Fruit fly (Drosophila melanogaster): ENCODE measurements around the gene CG42788.
A peak's percentile ranks its signal among the peaks of the same experiment; 100 is the strongest.

The CG42788 gene

dm6 chr3R:15146408-15147037 lies 14.8 kb upstream of the CG42788 start (continued):
- TF ChIP-seq NC2β (GFP tag; optimal IDR thresholded peaks at IDR 0.05) (no peak), CG3065 (GFP tag; optimal IDR thresholded peaks at IDR 0.05) (no peak), CG11085 (GFP tag; IDR thresholded peaks at IDR 0.05) (no peak), CG10979 (tag; optimal IDR thresholded peaks at IDR 0.05) (peak; percentile 85), eyg (GFP tag; optimal IDR thresholded peaks at IDR 0.05) (no peak), bowl (GFP tag; IDR thresholded peaks at IDR 0.05) (no peak), sens (GFP tag) (peak; percentile 49), CG17186 (GFP tag; optimal IDR thresholded peaks at IDR 0.05) (no peak), Vsx1 (GFP tag; optimal IDR thresholded peaks at IDR 0.05) (no peak), CG8944 (GFP tag; optimal IDR thresholded peaks at IDR 0.05) (no peak), Nf-YA (GFP tag; IDR thresholded peaks at IDR 0.05) (no peak), CG10321 (GFP tag; IDR thresholded peaks at IDR 0.05) (peak; percentile 42), E2f1 (GFP tag; IDR thresholded peaks at IDR 0.05) (no peak), ems (GFP tag; optimal IDR thresholded peaks at IDR 0.05) (no peak), chif (GFP tag; optimal IDR thresholded peaks at IDR 0.05) (no peak), Hand (GFP tag; optimal IDR thresholded peaks at IDR 0.05) (no peak), bigmax (GFP tag; optimal IDR thresholded peaks at IDR 0.05) (no peak), CG17802 (tag; optimal IDR thresholded peaks at IDR 0.05) (no peak), Hey (tag; optimal IDR thresholded peaks at IDR 0.05) (no peak), dan (GFP tag; IDR thresholded peaks at IDR 0.05) (no peak), Awh (GFP tag; IDR thresholded peaks at IDR 0.05) (no peak), NFAT (GFP tag; IDR thresholded peaks at IDR 0.05) (no peak), CG10565 (GFP tag; optimal IDR thresholded peaks at IDR 0.05) (no peak), CG18764 (GFP tag; optimal IDR thresholded peaks at IDR 0.05) (no peak), CG2199 (GFP tag; IDR thresholded peaks at IDR 0.05) (no peak), cg (GFP tag; optimal IDR thresholded peaks at IDR 0.05) (peak; percentile 80), z (GFP tag; IDR thresholded peaks at IDR 0.05) (peak; percentile 49; the same call in 1 of the 3 replicates), Pdp1 (GFP tag; optimal IDR thresholded peaks at IDR 0.05) (peak in 1 of 2 experiments; percentile 19), en (GFP tag; optimal IDR thresholded peaks at IDR 0.05) (no peak), pita (GFP tag; optimal IDR thresholded peaks at IDR 0.05) (no peak), dpn (GFP tag; optimal IDR thresholded peaks at IDR 0.05) (no peak), CG5953 (GFP tag; IDR thresholded peaks at IDR 0.05) (no peak), nmo (GFP tag; optimal IDR thresholded peaks at IDR 0.05) (no peak), sd (tag; optimal IDR thresholded peaks at IDR 0.05) (no peak), CG4360 (GFP tag; IDR thresholded peaks at IDR 0.05) (peak; percentile 99), CG6683 (GFP tag; optimal IDR thresholded peaks at IDR 0.05) (no peak), scrt (GFP tag; optimal IDR thresholded peaks at IDR 0.05) (no peak), CG16813 (GFP tag; IDR thresholded peaks at IDR 0.05; ENCODE audit: partially characterized antibody) (no peak), pan (optimal IDR thresholded peaks at IDR 0.05) (no peak), pan (GFP tag; optimal IDR thresholded peaks at IDR 0.05 in 1 of 2, IDR thresholded peaks at IDR 0.05 in 1 of 2) (no peak), CG11696 (GFP tag; IDR thresholded peaks at IDR 0.05) (0 out of 2 replicates have a peak, but pooled peaks have one; percentile 11), Sry-δ (GFP tag; optimal IDR thresholded peaks at IDR 0.05) (no peak), pros (GFP tag; optimal IDR thresholded peaks at IDR 0.05) (peak; percentile 47), ci (GFP tag; IDR thresholded peaks at IDR 0.05) (0 out of 3 replicates have a peak, but pooled peaks have one; percentile 31), Asciz (GFP tag; optimal IDR thresholded peaks at IDR 0.05) (no peak), CG7357 (GFP tag; IDR thresholded peaks at IDR 0.05) (no peak), Hr78 (GFP tag; optimal IDR thresholded peaks at IDR 0.05) (peak in 1 of 2 experiments; percentile 87), Abd-B (GFP tag; optimal IDR thresholded peaks at IDR 0.05) (no peak), CHES-1-like (GFP tag; optimal IDR thresholded peaks at IDR 0.05) (no peak), CG15479 (GFP tag; optimal IDR thresholded peaks at IDR 0.05) (peak; percentile 82)
